Worm (Caenorhabditis elegans): Measurements from ENCODE around the gene K09H11.4.

The K09H11.4 gene

ce11 chrV:5699835-5700441, 26.4 kb downstream of the K09H11.4 start, which contains the start of gene clec-1:
clec-1 (plus strand) TSS chrV:5700154.
- 0 out of 2 replicates have a peak, but pooled peaks have one; percentile 17 for TF ChIP-seq aptf-3 (GFP tag; IDR thresholded peaks at IDR 0.05)
- TF ChIP-seq B0336.3 (GFP tag; IDR thresholded peaks at IDR 0.05): no peak
- TF ChIP-seq ama-1 (optimal IDR thresholded peaks at IDR 0.05): peak; percentile 45
- TF ChIP-seq ama-1 (GFP tag; optimal IDR thresholded peaks at IDR 0.05): no peak

- TF ChIP-seq F10E7.11 (tag; optimal IDR thresholded peaks at IDR 0.05) (no peak), madf-6 (GFP tag; IDR thresholded peaks at IDR 0.05) (no peak), somi-1 (GFP tag; optimal IDR thresholded peaks at IDR 0.05) (peak; percentile 57), dpl-1 (GFP tag; optimal IDR thresholded peaks at IDR 0.05) (no peak)
Measured at ce11 chrV:5697581-5697980, 28.8 kb downstream of the K09H11.4 start.

ce11 chrV:5696177-5696576, 30.2 kb downstream of the K09H11.4 start:
- TF ChIP-seq snpc-1.3 (tag; optimal IDR thresholded peaks at IDR 0.05; ENCODE audit: insufficient read depth) (no peak), repo-1 (tag; optimal IDR thresholded peaks at IDR 0.05) (no peak), die-1 (tag; optimal IDR thresholded peaks at IDR 0.05) (no peak), B0336.3 (GFP tag; IDR thresholded peaks at IDR 0.05) (no peak), zim-3 (tag; optimal IDR thresholded peaks at IDR 0.05) (no peak), ztf-6 (GFP tag; IDR thresholded peaks at IDR 0.05) (no peak), F33H1.4 (GFP tag; IDR thresholded peaks at IDR 0.05) (no peak), dpl-1 (GFP tag; optimal IDR thresholded peaks at IDR 0.05) (no peak), F57A8.1 (GFP tag; optimal IDR thresholded peaks at IDR 0.05) (no peak), dox-1 (GFP tag; IDR thresholded peaks at IDR 0.05) (no peak), hlh-12 (tag; optimal IDR thresholded peaks at IDR 0.05) (no peak), ztf-3 (GFP tag; optimal IDR thresholded peaks at IDR 0.05) (no peak), atf-7 (tag; optimal IDR thresholded peaks at IDR 0.05) (no peak), ztf-18 (tag; optimal IDR thresholded peaks at IDR 0.05) (no peak), somi-1 (GFP tag; optimal IDR thresholded peaks at IDR 0.05) (no peak), ceh-58 (GFP tag; IDR thresholded peaks at IDR 0.05) (no peak), ccch-3 (GFP tag; optimal IDR thresholded peaks at IDR 0.05) (no peak)

- peak; percentile 23 for TF ChIP-seq nhr-80 (tag; optimal IDR thresholded peaks at IDR 0.05)
- no peak for TF ChIP-seq lag-1 (GFP tag; IDR thresholded peaks at IDR 0.05)
- no peak for TF ChIP-seq tbp1 (GFP tag; optimal IDR thresholded peaks at IDR 0.05)
- TF ChIP-seq madf-3 (GFP tag; IDR thresholded peaks at IDR 0.05): no peak
- no peak for TF ChIP-seq let-526 (GFP tag; IDR thresholded peaks at IDR 0.05)
- TF ChIP-seq ztf-26 (tag; optimal IDR thresholded peaks at IDR 0.05): peak; percentile 13
- TF ChIP-seq bed-2 (GFP tag; IDR thresholded peaks at IDR 0.05): no peak
Measured at ce11 chrV:5695635-5696034, 30.7 kb downstream of the K09H11.4 start.

ce11 chrV:5693595-5693994, 32.8 kb downstream of the K09H11.4 start:
- no peak for TF ChIP-seq dox-1 (GFP tag; IDR thresholded peaks at IDR 0.05)
- no peak for TF ChIP-seq attf-6 (GFP tag; IDR thresholded peaks at IDR 0.05)
- TF ChIP-seq die-1 (tag; optimal IDR thresholded peaks at IDR 0.05): no peak
- TF ChIP-seq somi-1 (GFP tag; optimal IDR thresholded peaks at IDR 0.05): no peak
- TF ChIP-seq rec-8 (tag; optimal IDR thresholded peaks at IDR 0.05): no peak
- no peak for TF ChIP-seq madf-8 (GFP tag; conservative IDR thresholded peaks at IDR 0.05)
- TF ChIP-seq mes-4 (tag; optimal IDR thresholded peaks at IDR 0.05): no peak
- TF ChIP-seq nfyb-1 (GFP tag; IDR thresholded peaks at IDR 0.05): no peak
- TF ChIP-seq hmg-1.2 (GFP tag; IDR thresholded peaks at IDR 0.05): no peak
- no peak for TF ChIP-seq tbp1 (GFP tag; optimal IDR thresholded peaks at IDR 0.05)
- TF ChIP-seq efl-1 (GFP tag; optimal IDR thresholded peaks at IDR 0.05): no peak
- no peak for TF ChIP-seq hmg-20 (GFP tag; IDR thresholded peaks at IDR 0.05)
- TF ChIP-seq lag-1 (GFP tag; IDR thresholded peaks at IDR 0.05): no peak
- TF ChIP-seq unc-62 (GFP tag; optimal IDR thresholded peaks at IDR 0.05): no peak
- TF ChIP-seq ets-4 (GFP tag; optimal IDR thresholded peaks at IDR 0.05): no peak
- no peak for TF ChIP-seq ceh-100 (GFP tag; IDR thresholded peaks at IDR 0.05)
- TF ChIP-seq sdz-38 (tag; optimal IDR thresholded peaks at IDR 0.05): no peak

Measured in whole organism, young adult.